Worm (Caenorhabditis elegans): Measurements from ENCODE around the gene T21E8.6.

- TF ChIP-seq ceh-45 (GFP tag; IDR thresholded peaks at IDR 0.05), result no peak
- TF ChIP-seq rnt-1 (tag; optimal IDR thresholded peaks at IDR 0.05), result no peak
- TF ChIP-seq nhr-11 (tag; optimal IDR thresholded peaks at IDR 0.05), result no peak
- no peak for TF ChIP-seq unc-55 (GFP tag; optimal IDR thresholded peaks at IDR 0.05)
- no peak for TF ChIP-seq hlh-13 (GFP tag; optimal IDR thresholded peaks at IDR 0.05)
- TF ChIP-seq Y22D7AL.16 (tag; optimal IDR thresholded peaks at IDR 0.05), result no peak
- no peak for TF ChIP-seq pag-3 (tag; optimal IDR thresholded peaks at IDR 0.05; ENCODE audit: borderline replicate concordance)
- TF ChIP-seq pha-4 (tag; optimal IDR thresholded peaks at IDR 0.05), result no peak
- no peak for TF ChIP-seq ztf-16 (tag; optimal IDR thresholded peaks at IDR 0.05)
- no peak for TF ChIP-seq fkh-10 (GFP tag; optimal IDR thresholded peaks at IDR 0.05)
- no peak for TF ChIP-seq ama-1 (optimal IDR thresholded peaks at IDR 0.05)
- TF ChIP-seq lin-11 (tag; optimal IDR thresholded peaks at IDR 0.05), result no peak
- no peak for TF ChIP-seq K02D7.2 (tag; optimal IDR thresholded peaks at IDR 0.05)
- no peak for TF ChIP-seq ceh-2 (tag; optimal IDR thresholded peaks at IDR 0.05)
Measured at ce11 chrX:10877138-10877743, 4.8 kb upstream of the T21E8.6 start, which contains the start of gene pgp-6.

All from whole organism, late embryonic.